Worm (Caenorhabditis elegans) whole organism, L1 larva: Measurements from ENCODE around the gene R09E10.5.

ENCODE experiments used
- ceh-82 ChIP-seq, 3 experiments: fragments of 150-350 bp in 1 of 3; sonication (generic microtip) in 2 of 3; optimal IDR thresholded peaks; 2 replicates each; lab custom pipeline; 2014 to 2017; ENCODE audit warnings: missing biosample characterization in 3 of 3, missing genetic modification characterization in 3 of 3
- ceh-90 ChIP-seq: sonication (generic microtip); optimal IDR thresholded peaks from 2 replicates; lab custom pipeline; 2016; ENCODE audit warnings: missing genetic modification characterization, missing compliant biosample characterization
- ces-1 ChIP-seq: fragments of 150-350 bp; optimal IDR thresholded peaks from 2 replicates; lab custom pipeline; 2014; ENCODE audit warnings: missing biosample characterization, missing genetic modification reagents, missing genetic modification characterization
- dpl-1 ChIP-seq, 3 experiments: fragments of 150-350 bp in 2 of 3; sonication (generic microtip) in 1 of 3; optimal IDR thresholded peaks; 2 replicates each; lab custom pipeline; 2014 to 2017; ENCODE audit warnings: missing biosample characterization in 3 of 3, missing genetic modification characterization in 3 of 3, missing genetic modification reagents in 3 of 3
- lin-14 ChIP-seq: fragments of 200-800 bp; sonication (Bioruptor generic); optimal IDR thresholded peaks from 2 replicates; lab custom pipeline; 2018; ENCODE audit warnings: mild to moderate bottlenecking, missing genetic modification characterization, moderate library complexity, missing compliant biosample characterization
- lin-39 ChIP-seq: fragments of 150-350 bp; optimal IDR thresholded peaks from 2 replicates; lab custom pipeline; 2014; ENCODE audit warnings: missing biosample characterization, missing genetic modification reagents, missing genetic modification characterization
- lir-3 ChIP-seq: sonication (generic microtip); optimal IDR thresholded peaks from 2 replicates; lab custom pipeline; 2016; ENCODE audit warnings: mild to moderate bottlenecking, missing genetic modification characterization, moderate library complexity, missing compliant biosample characterization; ENCODE audit not compliant: poor library complexity
- lsy-2 ChIP-seq, 2 experiments: fragments of 150-350 bp; optimal IDR thresholded peaks; 2 replicates each; lab custom pipeline; 2014; ENCODE audit warnings: missing biosample characterization in 2 of 2, missing genetic modification characterization in 2 of 2
- mab-9 ChIP-seq: fragments of 200-800 bp; sonication (Bioruptor generic); IDR thresholded peaks from 2 replicates; pipeline ENCODE4 v1.3.6; 2022; ENCODE audit warnings: missing genetic modification reagents, missing genetic modification characterization, missing compliant biosample characterization
- nhr-28 ChIP-seq: fragments of 150-350 bp; optimal IDR thresholded peaks from 2 replicates; lab custom pipeline; 2014; ENCODE audit warnings: missing biosample characterization, missing genetic modification characterization
- tbx-2 ChIP-seq: sonication (generic microtip); optimal IDR thresholded peaks from 2 replicates; lab custom pipeline; 2016; ENCODE audit warnings: missing genetic modification characterization, missing compliant biosample characterization
- unc-62 ChIP-seq: fragments of 150-350 bp; optimal IDR thresholded peaks from 2 replicates; lab custom pipeline; 2014; ENCODE audit warnings: missing biosample characterization, missing genetic modification reagents, missing genetic modification characterization

DNA sequence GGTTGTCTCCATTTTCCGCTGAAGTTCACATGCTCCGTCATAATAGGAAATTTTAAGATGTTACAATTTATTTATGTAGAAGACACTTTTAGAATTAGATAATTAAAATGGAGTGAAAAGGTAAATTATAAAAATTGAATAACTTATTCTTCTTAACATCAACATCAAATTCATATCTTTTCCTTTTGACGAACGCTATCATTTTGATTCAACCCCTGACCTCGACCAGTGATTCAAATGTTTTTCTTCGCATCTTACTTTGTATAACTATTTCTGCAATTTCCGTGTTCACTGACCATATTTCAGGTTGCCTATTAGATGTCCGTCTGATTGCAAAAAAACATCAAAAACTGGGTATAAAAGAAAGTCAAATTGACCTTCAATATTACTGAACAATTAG is 25.1 kb downstream of the R09E10.5 start, which contains the start of gene Y43C5A.7:
- no peak for TF ChIP-seq dpl-1 (GFP tag; optimal IDR thresholded peaks at IDR 0.05; lab: Kevin White, UChicago)
- TF ChIP-seq lir-3 (tag; lab: Kevin White, UChicago) = no peak
- no peak for TF ChIP-seq mab-9
- TF ChIP-seq nhr-28 = no peak
- no peak for TF ChIP-seq lsy-2 (tag; optimal IDR thresholded peaks at IDR 0.05; lab: Kevin White, UChicago)
- TF ChIP-seq tbx-2 (tag; lab: Kevin White, UChicago) = no peak
- TF ChIP-seq lin-39 = no peak
- no peak for TF ChIP-seq ces-1 (GFP tag; lab: Kevin White, UChicago)
- TF ChIP-seq unc-62 (GFP tag; lab: Kevin White, UChicago) = no peak
- no peak for TF ChIP-seq ceh-90 (tag; lab: Kevin White, UChicago)
- no peak for TF ChIP-seq lin-14 (GFP tag; lab: Kevin White, UChicago)
- TF ChIP-seq ceh-82 (tag; optimal IDR thresholded peaks at IDR 0.05; lab: Kevin White, UChicago) = no peak
